Worm (Caenorhabditis elegans) whole organism, mixed stage, embryonic: ENCODE measurements around the gene K12H6.6.

Experiments
- ces-1 ChIP-seq: fragments of 150-350 bp; optimal IDR thresholded peaks from 2 replicates; lab custom pipeline; 2014; ENCODE audit warnings: missing biosample characterization, missing genetic modification reagents, missing genetic modification characterization
- elt-3 ChIP-seq: fragments of 150-350 bp; optimal IDR thresholded peaks from 2 replicates; lab custom pipeline; 2014; ENCODE audit warnings: missing biosample characterization, missing genetic modification characterization
- ham-2 ChIP-seq: fragments of 200-800 bp; sonication (Bioruptor generic); optimal IDR thresholded peaks from 2 replicates; lab custom pipeline; 2018; ENCODE audit warnings: mild to moderate bottlenecking, missing genetic modification characterization, missing compliant biosample characterization
- lin-32 ChIP-seq: fragments of 200-800 bp; sonication (Bioruptor generic); optimal IDR thresholded peaks from 2 replicates; lab custom pipeline; 2018; ENCODE audit warnings: mild to moderate bottlenecking, missing genetic modification characterization, missing compliant biosample characterization
- nhr-28 ChIP-seq: fragments of 150-350 bp; optimal IDR thresholded peaks from 2 replicates; lab custom pipeline; 2014; ENCODE audit warnings: missing biosample characterization, missing genetic modification characterization
- pha-4 ChIP-seq: fragments of 150-350 bp; optimal IDR thresholded peaks from 2 replicates; lab custom pipeline; 2018; ENCODE audit warnings: missing biosample characterization, missing genetic modification reagents, missing genetic modification characterization
- snpc-4 ChIP-seq: fragments of 150-350 bp; optimal IDR thresholded peaks from 2 replicates; lab custom pipeline; 2014; ENCODE audit warnings: missing biosample characterization, missing genetic modification characterization
- sptf-1 ChIP-seq: sonication (generic microtip); optimal IDR thresholded peaks from 2 replicates; lab custom pipeline; 2017; ENCODE audit warnings: mild to moderate bottlenecking, missing genetic modification characterization, moderate library complexity, missing compliant biosample characterization
- unc-39 ChIP-seq: fragments of 150-350 bp; optimal IDR thresholded peaks from 2 replicates; lab custom pipeline; 2014; ENCODE audit warnings: missing biosample characterization, missing genetic modification characterization
- unc-62 ChIP-seq: fragments of 150-350 bp; optimal IDR thresholded peaks from 2 replicates; lab custom pipeline; 2014; ENCODE audit warnings: missing biosample characterization, missing genetic modification reagents, missing genetic modification characterization
- ztf-11 ChIP-seq: fragments of 150-350 bp; optimal IDR thresholded peaks from 2 replicates; lab custom pipeline; 2014; ENCODE audit warnings: missing biosample characterization, missing genetic modification characterization

- TF ChIP-seq unc-39 (tag; lab: Kevin White, UChicago) = no peak
- no peak for TF ChIP-seq unc-62 (GFP tag; lab: Kevin White, UChicago)
- TF ChIP-seq ces-1 (GFP tag; lab: Kevin White, UChicago) = no peak
- TF ChIP-seq ztf-11 = no peak
- TF ChIP-seq pha-4 (tag; lab: Kevin White, UChicago) = no peak
- no peak for TF ChIP-seq snpc-4 (tag; lab: Kevin White, UChicago)
- TF ChIP-seq nhr-28 (tag; lab: Kevin White, UChicago) = no peak
- no peak for TF ChIP-seq elt-3 (tag; lab: Kevin White, UChicago)
- no peak for TF ChIP-seq ham-2 (GFP tag; lab: Kevin White, UChicago)
- no peak for TF ChIP-seq sptf-1 (tag; lab: Kevin White, UChicago)
- no peak for TF ChIP-seq lin-32 (GFP tag; lab: Kevin White, UChicago)
Measured at ce11 chrII:2783380-2783779, 47.7 kb downstream of the K12H6.6 start.
